Fruit fly (Drosophila melanogaster): ENCODE results near the gene norpA.

norpA gene

dm6 chrX:4323911-4324368 lies 1.5 kb downstream of the norpA start (continued):
- peak; percentile 63 for TF ChIP-seq mam (GFP tag; optimal IDR thresholded peaks at IDR 0.05)
- peak; percentile 60; the same call in 1 of the 2 replicates for TF ChIP-seq CG31441 (GFP tag; IDR thresholded peaks at IDR 0.05)
- peak; percentile 54 for TF ChIP-seq CG15514 (GFP tag; optimal IDR thresholded peaks at IDR 0.05)
- peak in 1 of 2 experiments; percentile 33 for TF ChIP-seq Eip74EF (GFP tag; optimal IDR thresholded peaks at IDR 0.05)
- no peak for TF ChIP-seq dm (GFP tag; optimal IDR thresholded peaks at IDR 0.05)
- TF ChIP-seq CG9932 (GFP tag; IDR thresholded peaks at IDR 0.05), result peak; percentile 65
- TF ChIP-seq CG3163 (GFP tag; optimal IDR thresholded peaks at IDR 0.05), result no peak
- no peak for TF ChIP-seq D (optimal IDR thresholded peaks at IDR 0.05)
- no peak for TF ChIP-seq D (GFP tag; optimal IDR thresholded peaks at IDR 0.05)
- peak; percentile 38 for TF ChIP-seq Ssrp (tag; optimal IDR thresholded peaks at IDR 0.05)
- TF ChIP-seq CG42726 (GFP tag; IDR thresholded peaks at IDR 0.05; ENCODE audit: partially characterized antibody), result no peak
- peak; percentile 79 for TF ChIP-seq CG3281 (GFP tag; optimal IDR thresholded peaks at IDR 0.05)
- no peak for TF ChIP-seq Side (GFP tag; optimal IDR thresholded peaks at IDR 0.05)
- peak; percentile 69 for TF ChIP-seq CG18599 (GFP tag; optimal IDR thresholded peaks at IDR 0.05)
- no peak for TF ChIP-seq CG4360 (GFP tag; IDR thresholded peaks at IDR 0.05)
- peak; percentile 18 for TF ChIP-seq Asciz (GFP tag; optimal IDR thresholded peaks at IDR 0.05)
- TF ChIP-seq CG7556 (GFP tag; optimal IDR thresholded peaks at IDR 0.05), result peak; percentile 60
- 0 out of 2 replicates have a peak, but pooled peaks have one; percentile 29 for TF ChIP-seq klu (GFP tag; IDR thresholded peaks at IDR 0.05)
- peak; percentile 71 for TF ChIP-seq CG1832 (GFP tag; optimal IDR thresholded peaks at IDR 0.05)
- peak; percentile 65 for TF ChIP-seq cwo (GFP tag; optimal IDR thresholded peaks at IDR 0.05)
- peak; percentile 10 to 74 for TF ChIP-seq Hr51 (GFP tag; optimal IDR thresholded peaks at IDR 0.05)
- TF ChIP-seq CG34376 (GFP tag; optimal IDR thresholded peaks at IDR 0.05), result no peak
- no peak for TF ChIP-seq CG32772 (GFP tag; IDR thresholded peaks at IDR 0.05)
- TF ChIP-seq scrt (GFP tag; optimal IDR thresholded peaks at IDR 0.05), result peak; percentile 43
- TF ChIP-seq CG1647 (GFP tag; optimal IDR thresholded peaks at IDR 0.05), result peak; percentile 43
- peak; percentile 27; the same call in 2 of the 4 replicates for TF ChIP-seq Gug (GFP tag; IDR thresholded peaks at IDR 0.05)
- TF ChIP-seq Nf-YB (GFP tag; optimal IDR thresholded peaks at IDR 0.05), result peak; percentile 41
- TF ChIP-seq Atf3 (GFP tag; optimal IDR thresholded peaks at IDR 0.05), result no peak
- TF ChIP-seq gcm2 (GFP tag; optimal IDR thresholded peaks at IDR 0.05), result peak; percentile 40
- peak; percentile 22; the same call in 1 of the 2 replicates for TF ChIP-seq HLH3B (GFP tag; IDR thresholded peaks at IDR 0.05)
- no peak for TF ChIP-seq vfl (GFP tag; optimal IDR thresholded peaks at IDR 0.05)
- no peak for TF ChIP-seq CG2199 (GFP tag; IDR thresholded peaks at IDR 0.05)
- peak; percentile 71 for TF ChIP-seq Hmr (GFP tag; optimal IDR thresholded peaks at IDR 0.05)
- TF ChIP-seq CG17186 (GFP tag; optimal IDR thresholded peaks at IDR 0.05), result no peak
- TF ChIP-seq CG4424 (GFP tag; optimal IDR thresholded peaks at IDR 0.05), result peak; percentile 54
- TF ChIP-seq pita (GFP tag; optimal IDR thresholded peaks at IDR 0.05), result no peak
- TF ChIP-seq sug (tag; optimal IDR thresholded peaks at IDR 0.05), result peak; percentile 43
- no peak for TF ChIP-seq NFAT (GFP tag; IDR thresholded peaks at IDR 0.05)
- TF ChIP-seq H2.0 (GFP tag; IDR thresholded peaks at IDR 0.05), result no peak; the same call in 1 of the 2 replicates
- no peak for TF ChIP-seq CG8944 (GFP tag; optimal IDR thresholded peaks at IDR 0.05)
- no peak; the same call in 2 of the 3 replicates for TF ChIP-seq so (GFP tag; IDR thresholded peaks at IDR 0.05)
- peak; percentile 28 for TF ChIP-seq CG1792 (GFP tag; optimal IDR thresholded peaks at IDR 0.05)
- TF ChIP-seq unpg (GFP tag; optimal IDR thresholded peaks at IDR 0.05), result peak; percentile 69
- TF ChIP-seq CG6683 (GFP tag; optimal IDR thresholded peaks at IDR 0.05), result peak; percentile 38
- peak; percentile 52 for TF ChIP-seq abd-A (tag; optimal IDR thresholded peaks at IDR 0.05)
- no peak for TF ChIP-seq Dll (GFP tag; IDR thresholded peaks at IDR 0.05; ENCODE audit: partially characterized antibody)
- TF ChIP-seq tap (tag; optimal IDR thresholded peaks at IDR 0.05), result peak; percentile 22
- no peak for TF ChIP-seq hth (optimal IDR thresholded peaks at IDR 0.05)
- no peak for TF ChIP-seq H15 (GFP tag; IDR thresholded peaks at IDR 0.05)
- TF ChIP-seq Sox100B (GFP tag; optimal IDR thresholded peaks at IDR 0.05), result peak; percentile 59

All from whole organism, embryonic.